Worm (Caenorhabditis elegans) whole organism, midembryonic: ENCODE measurements around the gene haf-3.

Source experiments
- T22C8.4 ChIP-seq: fragments of 200-800 bp; sonication (Bioruptor generic); IDR thresholded peaks from 2 replicates; pipeline ENCODE4 v1.3.6; 2022; ENCODE audit warnings: missing genetic modification characterization, missing compliant biosample characterization
- cog-1 ChIP-seq: sonication (generic microtip); optimal IDR thresholded peaks from 2 replicates; lab custom pipeline; 2016; ENCODE audit warnings: missing genetic modification characterization, missing compliant biosample characterization
- flt-1 ChIP-seq: fragments of 200-800 bp; sonication (Bioruptor generic); IDR thresholded peaks from 2 replicates; pipeline ENCODE4 v1.3.6; 2022; ENCODE audit warnings: missing genetic modification characterization, missing compliant biosample characterization
- klf-2 ChIP-seq: fragments of 200-800 bp; sonication (Bioruptor generic); conservative IDR thresholded peaks from 2 replicates; pipeline ENCODE4 v1.3.6; 2022; ENCODE audit warnings: missing genetic modification reagents, missing genetic modification characterization, missing compliant biosample characterization
- med-1 ChIP-seq: sonication (generic microtip); optimal IDR thresholded peaks from 2 replicates; lab custom pipeline; 2017; ENCODE audit warnings: missing genetic modification characterization, mild to moderate bottlenecking, missing compliant biosample characterization, antibody characterized with exemption, missing genetic modification reagents; ENCODE audit not compliant: insufficient read depth
- ref-1 ChIP-seq: fragments of 200-800 bp; sonication (Bioruptor generic); conservative IDR thresholded peaks from 2 replicates; pipeline ENCODE4 v1.3.6; 2022; ENCODE audit warnings: missing genetic modification reagents, missing genetic modification characterization, missing compliant biosample characterization
- tab-1 ChIP-seq: fragments of 200-800 bp; sonication (Bioruptor generic); IDR thresholded peaks from 2 replicates; pipeline ENCODE4 v1.3.6; 2022; ENCODE audit warnings: missing genetic modification characterization, missing compliant biosample characterization
- ztf-23 ChIP-seq: fragments of 200-800 bp; sonication (Bioruptor generic); IDR thresholded peaks from 2 replicates; pipeline ENCODE4 v1.3.6; 2022; ENCODE audit warnings: missing genetic modification reagents, missing genetic modification characterization, missing compliant biosample characterization
- ztf-29 ChIP-seq: fragments of 200-800 bp; sonication (Bioruptor generic); IDR thresholded peaks from 2 replicates; pipeline ENCODE4 v1.3.6; 2022; ENCODE audit warnings: missing genetic modification reagents, missing genetic modification characterization, missing compliant biosample characterization

haf-3 gene

DNA sequence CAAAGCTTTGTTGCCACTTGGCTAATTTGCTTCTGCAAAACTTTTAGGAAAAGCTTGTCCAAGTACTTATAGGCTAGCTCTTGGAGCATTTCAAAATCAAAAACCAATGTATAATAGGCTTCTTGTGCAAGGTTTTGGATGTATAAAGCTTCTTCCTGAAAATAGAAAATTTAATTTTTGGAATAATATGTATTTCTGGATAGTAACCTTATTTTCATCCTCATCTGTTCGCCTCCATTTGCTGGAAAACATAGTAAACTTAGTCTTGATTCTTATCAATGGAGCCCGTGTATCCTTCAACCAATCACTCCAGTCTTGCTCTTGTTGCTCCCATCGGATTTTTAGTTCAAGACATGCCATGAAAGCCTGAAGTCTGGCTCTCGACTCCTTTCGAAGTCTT is 49.3 kb downstream of the haf-3 start, which contains the start of gene Y6E2A.4:
Y6E2A.4 (minus strand) TSS at position 101 of the 400 bp plus-strand sequence.
- no peak for TF ChIP-seq ztf-23 (GFP tag; lab: Robert Waterston, UW)
- TF ChIP-seq ref-1 (GFP tag; lab: Robert Waterston, UW), result no peak
- TF ChIP-seq ztf-29 (GFP tag; lab: Robert Waterston, UW), result no peak
- no peak for TF ChIP-seq flt-1
- no peak for TF ChIP-seq tab-1 (GFP tag; lab: Robert Waterston, UW)
- TF ChIP-seq T22C8.4 (GFP tag; lab: Robert Waterston, UW), result no peak
- TF ChIP-seq cog-1 (tag; lab: Kevin White, UChicago), result no peak
- no peak for TF ChIP-seq klf-2 (GFP tag; lab: Robert Waterston, UW)
- no peak for TF ChIP-seq med-1 (GFP tag; lab: Kevin White, UChicago)

DNA sequence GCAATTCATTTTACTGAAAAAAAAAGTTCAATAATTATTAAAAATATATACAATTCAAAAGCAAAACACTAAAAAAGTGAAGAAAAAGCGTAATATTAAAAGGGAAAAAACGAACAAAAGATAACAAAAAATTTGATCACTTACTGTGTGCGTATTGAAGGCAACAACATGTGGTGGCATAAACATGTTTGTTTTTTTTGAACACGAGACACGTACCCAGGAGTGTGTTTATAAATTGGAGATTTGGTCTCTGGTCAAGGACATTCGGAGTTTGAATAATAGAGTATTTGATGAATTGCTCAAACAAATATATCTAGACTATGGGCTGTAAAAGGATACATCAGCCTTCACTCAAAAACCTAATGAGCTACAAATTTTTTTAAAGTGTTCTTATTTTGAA is 50.3 kb downstream of the haf-3 start:
- TF ChIP-seq klf-2 (GFP tag; lab: Robert Waterston, UW) (no peak), med-1 (GFP tag; lab: Kevin White, UChicago) (no peak), tab-1 (GFP tag; lab: Robert Waterston, UW) (no peak), ztf-23 (GFP tag; lab: Robert Waterston, UW) (no peak), ztf-29 (GFP tag; lab: Robert Waterston, UW) (no peak), flt-1 (no peak), T22C8.4 (GFP tag; lab: Robert Waterston, UW) (no peak), ref-1 (GFP tag; lab: Robert Waterston, UW) (no peak), cog-1 (tag; lab: Kevin White, UChicago) (no peak)

DNA sequence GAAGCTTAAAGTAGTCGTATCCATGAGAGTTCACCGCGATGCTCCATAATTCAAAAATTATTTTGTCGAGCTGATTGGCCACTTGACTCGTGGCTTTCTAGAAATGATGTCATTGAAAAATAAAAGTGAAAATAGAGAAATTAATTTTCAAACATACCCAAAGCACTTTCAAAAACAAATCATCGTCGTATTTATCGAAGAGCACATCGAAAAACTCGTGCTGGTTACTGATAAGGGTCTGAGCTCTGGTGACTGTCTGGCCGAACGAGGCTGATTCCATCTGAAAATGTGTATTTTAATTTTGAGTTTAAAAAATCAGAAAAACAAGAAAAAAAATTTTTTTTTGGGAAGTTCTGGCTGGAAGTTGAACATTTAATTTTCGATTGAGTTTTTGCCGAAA is 53.6 kb downstream of the haf-3 start:
- TF ChIP-seq T22C8.4 (GFP tag; lab: Robert Waterston, UW) (no peak), ztf-29 (GFP tag; lab: Robert Waterston, UW) (no peak), cog-1 (tag; lab: Kevin White, UChicago) (no peak), ref-1 (GFP tag; lab: Robert Waterston, UW) (no peak), klf-2 (GFP tag; lab: Robert Waterston, UW) (no peak), tab-1 (GFP tag; lab: Robert Waterston, UW) (no peak), flt-1 (no peak), med-1 (GFP tag; lab: Kevin White, UChicago) (no peak), ztf-23 (GFP tag; lab: Robert Waterston, UW) (no peak)

ce11 chrV:15711898-15712297 is 54.1 kb downstream of the haf-3 start, which contains the start of gene str-101:
Gene str-101, minus strand, starts transcription at chrV:15711998.
- no peak for TF ChIP-seq klf-2 (GFP tag; lab: Robert Waterston, UW)
- no peak for TF ChIP-seq tab-1 (GFP tag; lab: Robert Waterston, UW)
- no peak for TF ChIP-seq ztf-23 (GFP tag; lab: Robert Waterston, UW)
- TF ChIP-seq cog-1 (tag; lab: Kevin White, UChicago), result no peak
- TF ChIP-seq med-1 (GFP tag; lab: Kevin White, UChicago), result no peak
- no peak for TF ChIP-seq flt-1
- no peak for TF ChIP-seq ztf-29 (GFP tag; lab: Robert Waterston, UW)
- TF ChIP-seq T22C8.4 (GFP tag; lab: Robert Waterston, UW), result no peak
- TF ChIP-seq ref-1 (GFP tag; lab: Robert Waterston, UW), result no peak
